Worm (Caenorhabditis elegans) whole organism, late embryonic: ENCODE measurements around the gene C06E2.5.

Experiments used
- C38D4.7 ChIP-seq: fragments of 200-800 bp; sonication (Bioruptor generic); optimal IDR thresholded peaks from 2 replicates; lab custom pipeline; 2018; ENCODE audit warnings: mild to moderate bottlenecking, missing genetic modification characterization, moderate library complexity, missing compliant biosample characterization
- F13H6.1 ChIP-seq: sonication (generic microtip); optimal IDR thresholded peaks from 2 replicates; lab custom pipeline; 2016; ENCODE audit warnings: missing genetic modification characterization, missing compliant biosample characterization
- K09A11.1 ChIP-seq: sonication (generic microtip); optimal IDR thresholded peaks from 2 replicates; lab custom pipeline; 2017; ENCODE audit warnings: antibody characterized with exemption, mild to moderate bottlenecking, missing genetic modification characterization, missing compliant biosample characterization; ENCODE audit not compliant: insufficient read depth
- ahr-1 ChIP-seq: sonication (generic microtip); optimal IDR thresholded peaks from 2 replicates; lab custom pipeline; 2016; ENCODE audit warnings: missing genetic modification characterization, missing compliant biosample characterization
- ama-1 ChIP-seq: fragments of 150-350 bp; optimal IDR thresholded peaks from 2 replicates; lab custom pipeline; 2014
- ceh-14 ChIP-seq: sonication (generic microtip); optimal IDR thresholded peaks from 2 replicates; lab custom pipeline; 2016; ENCODE audit warnings: missing genotype, missing genetic modification characterization, missing compliant biosample characterization
- ceh-18 ChIP-seq: sonication (generic microtip); optimal IDR thresholded peaks from 2 replicates; lab custom pipeline; 2016; ENCODE audit warnings: missing genetic modification characterization, missing compliant biosample characterization
- ceh-19 ChIP-seq: fragments of 200-800 bp; sonication (Bioruptor generic); optimal IDR thresholded peaks from 2 replicates; lab custom pipeline; 2018; ENCODE audit warnings: mild to moderate bottlenecking, missing genetic modification characterization, missing compliant biosample characterization
- ceh-2 ChIP-seq: sonication (generic microtip); optimal IDR thresholded peaks from 2 replicates; lab custom pipeline; 2016; ENCODE audit warnings: missing genotype, missing genetic modification characterization, missing compliant biosample characterization
- ceh-22 ChIP-seq: sonication (generic microtip); optimal IDR thresholded peaks from 2 replicates; lab custom pipeline; 2017; ENCODE audit warnings: missing biosample characterization, missing genetic modification characterization
- ceh-30 ChIP-seq: fragments of 150-350 bp; optimal IDR thresholded peaks from 2 replicates; lab custom pipeline; 2014; ENCODE audit warnings: missing biosample characterization, missing genetic modification characterization
- ceh-34 ChIP-seq: sonication (generic microtip); optimal IDR thresholded peaks from 2 replicates; lab custom pipeline; 2016; ENCODE audit warnings: mild to moderate bottlenecking, missing genetic modification characterization, missing compliant biosample characterization
- ceh-45 ChIP-seq: fragments of 200-800 bp; sonication (Bioruptor generic); IDR thresholded peaks from 2 replicates; pipeline ENCODE4 v1.3.6; 2022; ENCODE audit warnings: missing genetic modification reagents, missing genetic modification characterization, missing compliant biosample characterization
- ceh-48 ChIP-seq: sonication (generic microtip); optimal IDR thresholded peaks from 2 replicates; lab custom pipeline; 2016; ENCODE audit warnings: missing genetic modification characterization, inconsistent platforms, missing compliant biosample characterization
- ceh-6 ChIP-seq: fragments of 200-800 bp; sonication (Bioruptor generic); optimal IDR thresholded peaks from 2 replicates; lab custom pipeline; 2018; ENCODE audit warnings: mild to moderate bottlenecking, missing genetic modification characterization, missing compliant biosample characterization
- che-1 ChIP-seq: sonication (generic microtip); optimal IDR thresholded peaks from 2 replicates; lab custom pipeline; 2016; ENCODE audit warnings: mild to moderate bottlenecking, missing genetic modification characterization, missing compliant biosample characterization
- dmd-4 ChIP-seq: sonication (generic microtip); optimal IDR thresholded peaks from 2 replicates; lab custom pipeline; 2016; ENCODE audit warnings: borderline replicate concordance, missing genetic modification characterization, missing compliant biosample characterization
- elt-2 ChIP-seq: sonication (generic microtip); optimal IDR thresholded peaks from 2 replicates; lab custom pipeline; 2016; ENCODE audit warnings: missing genetic modification reagents, missing genetic modification characterization, missing compliant biosample characterization
- elt-4 ChIP-seq: sonication (generic microtip); optimal IDR thresholded peaks from 2 replicates; lab custom pipeline; 2016; ENCODE audit warnings: missing genetic modification characterization, missing compliant biosample characterization
- fax-1 ChIP-seq: sonication (generic microtip); optimal IDR thresholded peaks from 2 replicates; lab custom pipeline; 2016; ENCODE audit warnings: missing genotype, missing genetic modification characterization, missing compliant biosample characterization
- fkh-6 ChIP-seq: sonication (generic microtip); optimal IDR thresholded peaks from 2 replicates; lab custom pipeline; 2016; ENCODE audit warnings: missing genetic modification characterization, missing compliant biosample characterization
- gmeb-2 ChIP-seq: sonication (generic microtip); optimal IDR thresholded peaks from 2 replicates; lab custom pipeline; 2016; ENCODE audit warnings: missing genetic modification characterization, inconsistent platforms, missing compliant biosample characterization
- hlh-15 ChIP-seq: sonication (generic microtip); optimal IDR thresholded peaks from 2 replicates; lab custom pipeline; 2016; ENCODE audit warnings: missing genetic modification characterization, missing compliant biosample characterization
- hlh-6 ChIP-seq: sonication (generic microtip); optimal IDR thresholded peaks from 2 replicates; lab custom pipeline; 2016; ENCODE audit warnings: missing genotype, missing genetic modification characterization, missing compliant biosample characterization
- hlh-8 ChIP-seq: sonication (generic microtip); optimal IDR thresholded peaks from 2 replicates; lab custom pipeline; 2016; ENCODE audit warnings: missing genotype, missing genetic modification characterization, missing compliant biosample characterization
- lim-6 ChIP-seq: sonication (generic microtip); optimal IDR thresholded peaks from 2 replicates; lab custom pipeline; 2016; ENCODE audit warnings: missing genetic modification characterization, missing compliant biosample characterization
- nfya-1 ChIP-seq: sonication (generic microtip); optimal IDR thresholded peaks from 2 replicates; lab custom pipeline; 2017; ENCODE audit warnings: missing genetic modification characterization, mild to moderate bottlenecking, missing compliant biosample characterization, antibody characterized with exemption, moderate library complexity
- nhr-232 ChIP-seq: sonication (generic microtip); optimal IDR thresholded peaks from 2 replicates; lab custom pipeline; 2016; ENCODE audit warnings: missing genetic modification characterization, missing compliant biosample characterization
- npax-4 ChIP-seq: sonication (generic microtip); optimal IDR thresholded peaks from 2 replicates; lab custom pipeline; 2016; ENCODE audit warnings: missing genetic modification characterization, missing compliant biosample characterization
- odd-2 ChIP-seq: sonication (generic microtip); optimal IDR thresholded peaks from 2 replicates; lab custom pipeline; 2017; ENCODE audit warnings: antibody characterized with exemption, mild to moderate bottlenecking, missing genetic modification characterization, missing compliant biosample characterization
- pat-9 ChIP-seq: fragments of 200-800 bp; sonication (Bioruptor generic); optimal IDR thresholded peaks from 2 replicates; lab custom pipeline; 2018; ENCODE audit warnings: mild to moderate bottlenecking, missing genetic modification characterization, moderate library complexity, missing compliant biosample characterization
- pax-1 ChIP-seq: fragments of 150-350 bp; optimal IDR thresholded peaks from 2 replicates; lab custom pipeline; 2014; ENCODE audit warnings: missing biosample characterization, missing genetic modification characterization
- pha-2 ChIP-seq: sonication (generic microtip); optimal IDR thresholded peaks from 2 replicates; lab custom pipeline; 2017; ENCODE audit warnings: mild to moderate bottlenecking, missing genetic modification characterization, missing compliant biosample characterization
- pha-4 ChIP-seq: fragments of 150-350 bp; optimal IDR thresholded peaks from 2 replicates; lab custom pipeline; 2018; ENCODE audit warnings: missing biosample characterization, missing genetic modification reagents, missing genetic modification characterization
- pqm-1 ChIP-seq: sonication (generic microtip); optimal IDR thresholded peaks from 2 replicates; lab custom pipeline; 2016; ENCODE audit warnings: missing genetic modification characterization, missing compliant biosample characterization
- pros-1 ChIP-seq: fragments of 150-350 bp; optimal IDR thresholded peaks from 2 replicates; lab custom pipeline; 2014; ENCODE audit warnings: missing biosample characterization, missing genetic modification reagents, missing genetic modification characterization
- ref-2 ChIP-seq: sonication (generic microtip); optimal IDR thresholded peaks from 2 replicates; lab custom pipeline; 2016; ENCODE audit warnings: missing genetic modification characterization, missing compliant biosample characterization
- sox-4 ChIP-seq: sonication (generic microtip); optimal IDR thresholded peaks from 2 replicates; lab custom pipeline; 2017; ENCODE audit warnings: mild to moderate bottlenecking, missing genetic modification characterization, inconsistent platforms, missing compliant biosample characterization
- syd-9 ChIP-seq: sonication (generic microtip); optimal IDR thresholded peaks from 2 replicates; lab custom pipeline; 2016; ENCODE audit warnings: mild to moderate bottlenecking, missing genetic modification characterization, moderate library complexity, missing compliant biosample characterization
- tbx-2 ChIP-seq: sonication (generic microtip); optimal IDR thresholded peaks from 2 replicates; lab custom pipeline; 2016; ENCODE audit warnings: missing genetic modification characterization, missing compliant biosample characterization
- ttx-3 ChIP-seq: sonication (generic microtip); optimal IDR thresholded peaks from 2 replicates; lab custom pipeline; 2016; ENCODE audit warnings: missing genetic modification reagents, missing genetic modification characterization, missing compliant biosample characterization
- unc-42 ChIP-seq: sonication (generic microtip); optimal IDR thresholded peaks from 2 replicates; lab custom pipeline; 2016; ENCODE audit warnings: missing genotype, missing genetic modification characterization, missing compliant biosample characterization
- unc-86 ChIP-seq: sonication (generic microtip); optimal IDR thresholded peaks from 2 replicates; lab custom pipeline; 2016; ENCODE audit warnings: missing genetic modification characterization, missing compliant biosample characterization
- zip-5 ChIP-seq: sonication (generic microtip); optimal IDR thresholded peaks from 2 replicates; lab custom pipeline; 2016; ENCODE audit warnings: missing genetic modification characterization, missing compliant biosample characterization
- ztf-16 ChIP-seq: sonication (generic microtip); optimal IDR thresholded peaks from 2 replicates; lab custom pipeline; 2017; ENCODE audit warnings: missing genetic modification characterization, missing compliant biosample characterization

C06E2.5 gene

DNA sequence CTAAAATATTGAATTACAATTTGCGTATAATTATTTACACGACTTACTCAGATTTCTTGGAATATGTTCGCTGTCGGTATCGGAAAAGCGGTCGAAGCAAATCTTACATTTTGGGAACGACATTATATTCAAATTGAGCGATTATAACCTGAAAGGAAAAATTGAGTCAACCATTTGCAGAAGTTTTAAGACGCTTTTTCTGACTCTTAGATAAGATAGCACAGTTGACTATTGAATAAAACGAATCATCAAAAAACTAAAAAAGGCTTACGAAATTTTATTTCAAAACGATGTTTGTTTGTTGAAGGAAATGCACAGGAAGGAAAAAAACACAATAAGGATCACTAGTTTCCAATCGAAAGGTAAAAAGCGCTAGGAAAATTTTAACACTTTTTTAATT is 29.4 kb downstream of the C06E2.5 start, which contains the start of gene rcs-1:
TSS of gene rcs-1 (minus strand) at position 176 of the 400 bp plus-strand sequence.
- TF ChIP-seq tbx-2 (no peak), unc-42 (tag; lab: Kevin White, UChicago) (no peak), ztf-16 (tag; lab: Kevin White, UChicago) (no peak), fax-1 (tag; lab: Kevin White, UChicago) (no peak), gmeb-2 (tag; lab: Kevin White, UChicago) (no peak), C38D4.7 (no peak), ref-2 (tag; lab: Kevin White, UChicago) (no peak), pha-2 (tag; lab: Kevin White, UChicago) (no peak), lim-6 (no peak), ceh-22 (no peak), ceh-48 (tag; lab: Kevin White, UChicago) (no peak), dmd-4 (no peak)

DNA sequence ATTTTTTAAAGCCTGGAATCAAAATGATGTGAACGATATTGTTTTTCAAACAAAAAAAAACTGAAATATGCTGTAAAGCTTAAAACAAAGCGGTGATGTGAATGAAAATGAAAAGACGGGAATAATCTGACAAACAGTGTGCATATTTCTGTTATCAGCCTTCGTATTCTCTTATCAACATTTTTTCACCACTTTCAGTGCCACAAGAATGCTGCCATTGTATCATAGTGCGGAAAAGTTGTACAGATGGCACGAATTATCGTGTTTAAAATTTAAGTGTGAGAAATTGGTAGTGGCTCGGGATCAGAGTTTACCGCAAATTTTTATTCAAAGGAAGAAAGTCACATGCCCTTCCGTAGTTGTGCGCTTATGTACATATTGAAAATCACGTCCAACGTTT is 33.3 kb downstream of the C06E2.5 start, which contains the start of gene ifd-1:
TSS of gene ifd-1 (minus strand) at position 12 of the 400 bp plus-strand sequence.
- no peak for TF ChIP-seq hlh-8 (tag; lab: Kevin White, UChicago)
- peak; percentile 80 for TF ChIP-seq elt-2 (tag; lab: Kevin White, UChicago)

- no peak for TF ChIP-seq C38D4.7
- no peak for TF ChIP-seq ttx-3 (tag; lab: Kevin White, UChicago)
- no peak for TF ChIP-seq ceh-19 (GFP tag; lab: Kevin White, UChicago)
Measured at ce11 chrX:8820643-8821042, 37.1 kb downstream of the C06E2.5 start.

- TF ChIP-seq pha-4 (no peak), ttx-3 (tag; lab: Kevin White, UChicago) (no peak), gmeb-2 (tag; lab: Kevin White, UChicago) (no peak), ceh-18 (no peak), hlh-15 (tag; lab: Kevin White, UChicago) (no peak), unc-86 (tag; lab: Kevin White, UChicago) (no peak), zip-5 (tag; lab: Kevin White, UChicago) (no peak), sox-4 (tag; lab: Kevin White, UChicago) (no peak), K09A11.1 (tag; lab: Kevin White, UChicago) (no peak), pax-1 (tag; lab: Kevin White, UChicago) (no peak), ceh-14 (no peak), F13H6.1 (tag; lab: Kevin White, UChicago) (no peak), ahr-1 (no peak), odd-2 (tag; lab: Kevin White, UChicago) (no peak), dmd-4 (no peak), ceh-45 (GFP tag; lab: Robert Waterston, UW) (no peak), che-1 (no peak), nhr-232 (tag; lab: Kevin White, UChicago) (no peak), pqm-1 (tag; lab: Kevin White, UChicago) (no peak), ceh-2 (tag; lab: Kevin White, UChicago) (no peak)
Measured at ce11 chrX:8819815-8820415, 37.8 kb downstream of the C06E2.5 start.

ce11 chrX:8817929-8818328 is 39.8 kb downstream of the C06E2.5 start:
- TF ChIP-seq nfya-1 (tag; lab: Kevin White, UChicago) (no peak), pat-9 (tag; lab: Kevin White, UChicago) (no peak), ceh-30 (no peak), sox-4 (tag; lab: Kevin White, UChicago) (peak; percentile 26), pax-1 (tag; lab: Kevin White, UChicago) (no peak), pqm-1 (tag; lab: Kevin White, UChicago) (no peak), hlh-6 (tag; lab: Kevin White, UChicago) (no peak), gmeb-2 (tag; lab: Kevin White, UChicago) (peak; percentile 33), pha-2 (tag; lab: Kevin White, UChicago) (no peak), npax-4 (no peak), elt-2 (tag; lab: Kevin White, UChicago) (peak; percentile 66), tbx-2 (no peak), elt-4 (tag; lab: Kevin White, UChicago) (no peak), che-1 (peak; percentile 54), ama-1 (no peak), ref-2 (tag; lab: Kevin White, UChicago) (peak; percentile 29), syd-9 (tag; lab: Kevin White, UChicago) (no peak), ceh-6 (GFP tag; lab: Kevin White, UChicago) (peak; percentile 48), ceh-34 (tag; lab: Kevin White, UChicago) (peak; percentile 27), C38D4.7 (peak; percentile 11), fkh-6 (tag; lab: Kevin White, UChicago) (peak; percentile 3), ttx-3 (tag; lab: Kevin White, UChicago) (no peak), pros-1 (tag; lab: Kevin White, UChicago) (no peak)
